Fruit fly (Drosophila melanogaster): ENCODE results near the gene fal.

fal gene

DNA sequence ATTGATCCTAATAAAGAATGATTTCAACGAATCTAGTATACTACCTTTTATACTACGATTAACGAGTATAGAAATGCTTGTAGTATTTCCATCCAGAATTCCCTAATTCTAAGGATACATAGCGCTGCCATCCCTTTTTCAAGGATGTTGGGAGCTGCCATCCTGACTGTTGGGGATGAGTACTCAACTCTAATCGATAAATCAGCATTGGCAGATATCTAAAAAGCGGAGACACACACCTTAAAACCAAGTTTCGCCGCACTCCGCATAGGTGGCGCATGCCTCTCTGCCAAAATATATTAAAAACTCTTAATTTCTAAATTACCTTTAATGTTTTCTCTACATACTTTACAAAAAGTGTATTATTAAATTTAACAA, at the start of gene fal:
fal (plus strand) TSS at position 330 of the 378 bp plus-strand sequence.
- no peak for TF ChIP-seq CG8319 (GFP tag; optimal IDR thresholded peaks at IDR 0.05)
- peak; percentile 51 for TF ChIP-seq CG31627 (GFP tag; optimal IDR thresholded peaks at IDR 0.05)
- peak; percentile 14 for TF ChIP-seq topi (GFP tag; optimal IDR thresholded peaks at IDR 0.05)
- no peak for TF ChIP-seq acj6 (GFP tag; optimal IDR thresholded peaks at IDR 0.05)
- TF ChIP-seq CG15336 (GFP tag; IDR thresholded peaks at IDR 0.05): no peak
- peak; percentile 31 for TF ChIP-seq lz (GFP tag; optimal IDR thresholded peaks at IDR 0.05)
- TF ChIP-seq CG11902 (GFP tag; optimal IDR thresholded peaks at IDR 0.05): no peak
- TF ChIP-seq Sox102F (GFP tag; optimal IDR thresholded peaks at IDR 0.05): no peak
- TF ChIP-seq fkh (GFP tag; optimal IDR thresholded peaks at IDR 0.05): no peak
- no peak for TF ChIP-seq cyc (GFP tag; optimal IDR thresholded peaks at IDR 0.05)

DNA sequence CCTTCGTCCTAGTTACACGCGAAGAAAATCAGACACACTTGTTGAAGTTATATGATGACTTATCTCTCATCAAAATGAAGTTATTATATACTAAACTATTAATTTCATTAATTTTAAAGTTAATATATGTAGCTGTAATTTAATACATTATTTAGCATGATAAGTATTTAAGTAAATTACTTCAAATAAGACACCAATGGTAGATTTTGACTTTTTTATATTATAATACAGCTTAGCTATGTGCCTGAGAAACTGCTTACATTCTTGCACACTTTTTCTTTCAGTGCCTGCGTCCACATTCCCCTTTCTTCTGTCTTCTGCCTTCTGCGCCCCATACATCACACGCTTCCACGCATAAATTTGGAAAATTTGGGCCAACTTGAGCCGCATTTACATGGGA, 42.7 kb upstream of the fal start:
- TF ChIP-seq pdm3 (GFP tag; optimal IDR thresholded peaks at IDR 0.05): no peak
- no peak for TF ChIP-seq Sox102F (GFP tag; optimal IDR thresholded peaks at IDR 0.05)
- TF ChIP-seq Ets96B (tag; optimal IDR thresholded peaks at IDR 0.05): no peak
- no peak for TF ChIP-seq fd59A (GFP tag; optimal IDR thresholded peaks at IDR 0.05)

DNA sequence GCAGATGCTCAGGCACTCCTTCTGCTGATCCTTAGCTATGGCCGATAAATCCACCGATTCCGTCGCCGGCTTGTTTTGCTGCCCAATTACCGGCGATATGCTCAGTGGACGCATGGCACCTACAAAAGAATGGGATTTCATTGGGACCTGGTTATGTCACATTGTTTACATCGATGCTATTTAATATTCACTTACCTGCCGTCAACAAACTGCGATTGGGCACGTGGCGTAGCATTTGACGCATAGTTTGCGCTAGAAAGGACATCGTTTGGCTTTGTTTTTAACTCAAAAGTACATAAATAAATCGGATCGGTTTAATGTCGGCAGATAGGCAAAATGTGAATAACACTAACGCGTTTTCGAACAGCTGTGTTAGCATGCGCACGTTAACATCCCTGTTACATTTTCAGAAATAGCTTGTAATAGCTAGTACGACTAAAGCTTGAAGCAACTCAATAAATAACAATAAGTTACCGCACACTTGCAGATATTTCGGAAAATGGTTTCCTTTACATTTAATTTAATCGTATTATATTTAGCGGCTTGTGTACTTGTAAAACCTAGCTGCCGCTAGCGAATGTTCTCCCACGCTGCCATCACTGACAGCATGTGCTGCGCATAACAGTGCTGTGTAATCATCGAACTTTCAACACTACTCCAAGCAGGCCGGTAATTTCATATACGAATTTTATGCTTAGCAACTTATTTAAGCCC, 39.5 kb upstream of the fal start, which contains the start of the genes mRpL21 and rept:
mRpL21 (minus strand) TSS at position 347 of the 714 bp plus-strand sequence.
rept (plus strand) TSS at position 626 of the 714 bp plus-strand sequence.
- peak; percentile 37 for TF ChIP-seq Sox14 (GFP tag; optimal IDR thresholded peaks at IDR 0.05)
- TF ChIP-seq fd59A (GFP tag; optimal IDR thresholded peaks at IDR 0.05): peak; percentile 17
- TF ChIP-seq CG8632 (GFP tag; optimal IDR thresholded peaks at IDR 0.05): peak; percentile 44
- no peak for TF ChIP-seq CG11762 (GFP tag; optimal IDR thresholded peaks at IDR 0.05; ENCODE audit: insufficient read depth)
- TF ChIP-seq Eip75B (GFP tag; optimal IDR thresholded peaks at IDR 0.05): peak; percentile 50
- TF ChIP-seq CG32006 (GFP tag; optimal IDR thresholded peaks at IDR 0.05): peak; percentile 55
- peak; percentile 61 for TF ChIP-seq CG3032 (tag; optimal IDR thresholded peaks at IDR 0.05)
- TF ChIP-seq Ets21C (GFP tag; optimal IDR thresholded peaks at IDR 0.05): peak; percentile 28
- TF ChIP-seq CG31627 (GFP tag; optimal IDR thresholded peaks at IDR 0.05): peak; percentile 57
- no peak for TF ChIP-seq CG4318 (GFP tag; optimal IDR thresholded peaks at IDR 0.05)
- TF ChIP-seq CG34406 (GFP tag; optimal IDR thresholded peaks at IDR 0.05): peak; percentile 46
- TF ChIP-seq Smox (GFP tag; optimal IDR thresholded peaks at IDR 0.05): no peak
- TF ChIP-seq CG8119 (GFP tag; IDR thresholded peaks at IDR 0.05): no peak
- no peak for TF ChIP-seq CG11294 (GFP tag; IDR thresholded peaks at IDR 0.05)
- no peak for TF ChIP-seq dsx (GFP tag; optimal IDR thresholded peaks at IDR 0.05; ENCODE audit: poor library complexity, severe bottlenecking)
- TF ChIP-seq CG10669 (GFP tag; optimal IDR thresholded peaks at IDR 0.05): peak; percentile 36
- no peak for TF ChIP-seq svp (GFP tag)
- TF ChIP-seq CG11902 (GFP tag; optimal IDR thresholded peaks at IDR 0.05): no peak
- peak; percentile 49 for TF ChIP-seq fkh (GFP tag; optimal IDR thresholded peaks at IDR 0.05)
- no peak for TF ChIP-seq spab (GFP tag; optimal IDR thresholded peaks at IDR 0.05)
- peak; percentile 79 for TF ChIP-seq vri (GFP tag; optimal IDR thresholded peaks at IDR 0.05)
- no peak for TF ChIP-seq CG8319 (GFP tag; optimal IDR thresholded peaks at IDR 0.05)
- TF ChIP-seq Hr4 (GFP tag; optimal IDR thresholded peaks at IDR 0.05): no peak
- TF ChIP-seq Ets96B (tag; optimal IDR thresholded peaks at IDR 0.05): peak; percentile 41
- peak; percentile 47 for TF ChIP-seq acj6 (GFP tag; optimal IDR thresholded peaks at IDR 0.05)
- peak; percentile 57 for TF ChIP-seq OdsH (GFP tag; optimal IDR thresholded peaks at IDR 0.05)
- peak; percentile 67 for TF ChIP-seq cyc (GFP tag; optimal IDR thresholded peaks at IDR 0.05)
- TF ChIP-seq CG6792 (GFP tag; optimal IDR thresholded peaks at IDR 0.05): peak; percentile 57
- no peak for TF ChIP-seq CG10631 (GFP tag; optimal IDR thresholded peaks at IDR 0.05)
- TF ChIP-seq Met (GFP tag; optimal IDR thresholded peaks at IDR 0.05): peak; percentile 67
- TF ChIP-seq Eip93F (GFP tag; optimal IDR thresholded peaks at IDR 0.05): no peak
- no peak for TF ChIP-seq ss (GFP tag; optimal IDR thresholded peaks at IDR 0.05)
- no peak for TF ChIP-seq salr (GFP tag; optimal IDR thresholded peaks at IDR 0.05)
- peak; percentile 15 for TF ChIP-seq Blimp-1 (GFP tag; optimal IDR thresholded peaks at IDR 0.05)
- peak; percentile 19 for TF ChIP-seq dac (GFP tag; optimal IDR thresholded peaks at IDR 0.05)
- peak; percentile 61 for TF ChIP-seq lz (GFP tag; optimal IDR thresholded peaks at IDR 0.05)
- TF ChIP-seq topi (GFP tag; optimal IDR thresholded peaks at IDR 0.05): peak; percentile 71
- no peak for TF ChIP-seq CG7368 (GFP tag; optimal IDR thresholded peaks at IDR 0.05)
- no peak for TF ChIP-seq CG16779 (tag; optimal IDR thresholded peaks at IDR 0.05)
- no peak for TF ChIP-seq CG6808 (GFP tag; optimal IDR thresholded peaks at IDR 0.05)
- no peak for TF ChIP-seq Sox15 (GFP tag; optimal IDR thresholded peaks at IDR 0.05)
- peak; percentile 78 for TF ChIP-seq esn (GFP tag; optimal IDR thresholded peaks at IDR 0.05)
